Worm (Caenorhabditis elegans) whole organism, L4 larva: ENCODE data around the gene clec-26.

Source experiments
- D1046.2 ChIP-seq: fragments of 200-800 bp; sonication (Bioruptor generic); IDR thresholded peaks from 2 replicates; pipeline ENCODE4 v1.3.6; 2022; ENCODE audit warnings: missing genetic modification characterization, missing compliant biosample characterization
- F10B5.3 ChIP-seq: sonication (generic microtip); optimal IDR thresholded peaks from 2 replicates; lab custom pipeline; 2016; ENCODE audit warnings: mild to moderate bottlenecking, missing genetic modification characterization, missing compliant biosample characterization
- F44E2.7 ChIP-seq: fragments of 200-800 bp; sonication (Bioruptor generic); IDR thresholded peaks from 2 replicates; pipeline ENCODE4 v2.1.2; 2022; ENCODE audit warnings: missing genetic modification characterization, missing compliant biosample characterization
- F49E8.2 ChIP-seq: sonication (generic microtip); optimal IDR thresholded peaks from 2 replicates; lab custom pipeline; 2016; ENCODE audit warnings: missing compliant biosample characterization, mild to moderate bottlenecking, missing genetic modification characterization, borderline replicate concordance
- R02D3.7 ChIP-seq: fragments of 150-350 bp; sonication (generic microtip); optimal IDR thresholded peaks from 3 replicates; lab custom pipeline; 2014; ENCODE audit warnings: missing biosample characterization, missing genetic modification characterization
- T20F7.1 ChIP-seq: fragments of 200-800 bp; sonication (Bioruptor generic); optimal IDR thresholded peaks from 2 replicates; lab custom pipeline; 2018; ENCODE audit warnings: mild to moderate bottlenecking, missing genetic modification characterization, missing compliant biosample characterization
- T26A8.4 ChIP-seq: fragments of 200-800 bp; sonication (Bioruptor generic); IDR thresholded peaks from 2 replicates; pipeline ENCODE4 v1.3.6; 2022; ENCODE audit warnings: missing genetic modification characterization, missing compliant biosample characterization
- Y48G9A.11 ChIP-seq: fragments of 200-800 bp; sonication (Bioruptor generic); IDR thresholded peaks from 2 replicates; pipeline ENCODE4 v1.3.6; 2022; ENCODE audit warnings: missing genetic modification reagents, missing genetic modification characterization, missing compliant biosample characterization
- ZK337.2 ChIP-seq: fragments of 200-800 bp; sonication (Bioruptor generic); IDR thresholded peaks from 2 replicates; pipeline ENCODE4 v1.3.6; 2022; ENCODE audit warnings: missing genetic modification reagents, missing genetic modification characterization, missing compliant biosample characterization
- aly-2 ChIP-seq: sonication (generic microtip); optimal IDR thresholded peaks from 2 replicates; lab custom pipeline; 2018; ENCODE audit warnings: missing biosample characterization, missing genetic modification characterization
- arid-1 ChIP-seq: fragments of 200-800 bp; sonication (Bioruptor generic); conservative IDR thresholded peaks from 2 replicates; pipeline ENCODE4 v1.3.6; 2022; ENCODE audit warnings: missing genetic modification reagents, missing genetic modification characterization, missing compliant biosample characterization
- ceh-20 ChIP-seq: fragments of 200-800 bp; sonication (Bioruptor generic); IDR thresholded peaks from 2 replicates; pipeline ENCODE4 v1.3.6; 2022; ENCODE audit warnings: missing genetic modification reagents, missing genetic modification characterization, missing compliant biosample characterization
- ceh-32 ChIP-seq: sonication (generic microtip); optimal IDR thresholded peaks from 2 replicates; lab custom pipeline; 2016; ENCODE audit warnings: mild to moderate bottlenecking, missing genetic modification characterization, missing compliant biosample characterization; ENCODE audit not compliant: poor library complexity
- ceh-82 ChIP-seq: sonication (generic microtip); optimal IDR thresholded peaks from 2 replicates; lab custom pipeline; 2017; ENCODE audit warnings: missing biosample characterization, missing genetic modification characterization
- daf-16 ChIP-seq, 3 experiments: sonication (generic microtip); optimal IDR thresholded peaks; 2 replicates each; lab custom pipeline; 2016 to 2017; ENCODE audit warnings: missing genetic modification characterization in 3 of 3, missing genetic modification reagents in 3 of 3, mild to moderate bottlenecking in 2 of 3, missing compliant biosample characterization in 2 of 3, missing biosample characterization in 1 of 3, moderate library complexity in 1 of 3
- daf-19 ChIP-seq: fragments of 200-800 bp; sonication (Bioruptor generic); conservative IDR thresholded peaks from 2 replicates; pipeline ENCODE4 v1.3.6; 2022; ENCODE audit warnings: missing genetic modification characterization, missing compliant biosample characterization
- daf-8 ChIP-seq: fragments of 200-800 bp; sonication (Bioruptor generic); IDR thresholded peaks from 2 replicates; pipeline ENCODE4 v1.3.6; 2022; ENCODE audit warnings: missing genetic modification characterization, missing compliant biosample characterization
- dmd-8 ChIP-seq: fragments of 200-800 bp; sonication (Bioruptor generic); IDR thresholded peaks from 2 replicates; pipeline ENCODE4 v1.3.6; 2022; ENCODE audit warnings: missing genetic modification characterization, missing compliant biosample characterization
- dpl-1 ChIP-seq: fragments of 150-350 bp; optimal IDR thresholded peaks from 2 replicates; lab custom pipeline; 2014; ENCODE audit warnings: missing biosample characterization, missing genetic modification reagents, missing genetic modification characterization
- duxl-1 ChIP-seq: sonication (generic microtip); optimal IDR thresholded peaks from 2 replicates; lab custom pipeline; 2016; ENCODE audit warnings: mild to moderate bottlenecking, missing genetic modification characterization, moderate library complexity, missing compliant biosample characterization; ENCODE audit not compliant: poor library complexity
- hif-1 ChIP-seq, 2 experiments: sonication (generic microtip); optimal IDR thresholded peaks; 2 replicates each; lab custom pipeline; 2016 to 2017; ENCODE audit warnings: missing compliant biosample characterization in 2 of 2, missing genetic modification characterization in 2 of 2, missing genetic modification reagents in 2 of 2, missing genotype in 2 of 2, mild to moderate bottlenecking in 1 of 2
- jun-1 ChIP-seq: fragments of 150-350 bp; optimal IDR thresholded peaks from 2 replicates; lab custom pipeline; 2014; ENCODE audit warnings: missing biosample characterization, missing genetic modification reagents, missing genetic modification characterization
- lin-13 ChIP-seq: fragments of 150-350 bp; optimal IDR thresholded peaks from 2 replicates; lab custom pipeline; 2014; ENCODE audit warnings: missing biosample characterization, missing genetic modification reagents, missing genetic modification characterization
- mes-2 ChIP-seq: sonication (generic microtip); optimal IDR thresholded peaks from 2 replicates; lab custom pipeline; 2016; ENCODE audit warnings: missing genotype, mild to moderate bottlenecking, missing genetic modification characterization, missing compliant biosample characterization; ENCODE audit not compliant: poor library complexity, severe bottlenecking
- mxl-2 ChIP-seq: fragments of 200-800 bp; sonication (Bioruptor generic); conservative IDR thresholded peaks from 2 replicates; pipeline ENCODE4 v1.3.6; 2022; ENCODE audit warnings: missing genetic modification reagents, missing genetic modification characterization, missing compliant biosample characterization
- nhr-102 ChIP-seq: sonication (generic microtip); optimal IDR thresholded peaks from 2 replicates; lab custom pipeline; 2016; ENCODE audit warnings: mild to moderate bottlenecking, missing genetic modification characterization, moderate library complexity, missing compliant biosample characterization
- nhr-111 ChIP-seq: fragments of 200-800 bp; sonication (Bioruptor generic); optimal IDR thresholded peaks from 2 replicates; lab custom pipeline; 2018; ENCODE audit warnings: mild to moderate bottlenecking, missing genetic modification characterization, missing compliant biosample characterization
- nhr-25 ChIP-seq: sonication (generic microtip); optimal IDR thresholded peaks from 2 replicates; lab custom pipeline; 2017; ENCODE audit warnings: missing genetic modification characterization, mild to moderate bottlenecking, missing compliant biosample characterization, antibody characterized with exemption, moderate library complexity, borderline replicate concordance; ENCODE audit not compliant: insufficient read depth
- pha-4 ChIP-seq, 2 experiments: fragments of 150-350 bp in 1 of 2; fragments of 200-800 bp in 1 of 2; sonication (Bioruptor generic) in 1 of 2; IDR thresholded peaks in 1 of 2; optimal IDR thresholded peaks in 1 of 2; 2 replicates each; pipeline versions ENCODE4 v1.3.6 to Lab custom; 2014 to 2022; ENCODE audit warnings: missing genetic modification characterization in 2 of 2, missing genetic modification reagents in 2 of 2, missing biosample characterization in 1 of 2, missing compliant biosample characterization in 1 of 2
- set-16 ChIP-seq: fragments of 200-800 bp; sonication (Bioruptor generic); IDR thresholded peaks from 2 replicates; pipeline ENCODE4 v1.3.6; 2022; ENCODE audit warnings: missing genetic modification reagents, missing genetic modification characterization, missing compliant biosample characterization
- snpc-4 ChIP-seq: fragments of 150-350 bp; optimal IDR thresholded peaks from 2 replicates; lab custom pipeline; 2014; ENCODE audit warnings: missing biosample characterization, missing genetic modification characterization
- spr-1 ChIP-seq: sonication (generic microtip); optimal IDR thresholded peaks from 2 replicates; lab custom pipeline; 2016; ENCODE audit warnings: mild to moderate bottlenecking, missing genetic modification characterization, missing compliant biosample characterization
- tag-97 ChIP-seq: fragments of 200-800 bp; sonication (Bioruptor generic); IDR thresholded peaks from 2 replicates; pipeline ENCODE4 v1.3.6; 2022; ENCODE audit warnings: missing genetic modification characterization, missing compliant biosample characterization
- unc-62 ChIP-seq, 3 experiments: fragments of 150-350 bp in 1 of 3; sonication (generic microtip); optimal IDR thresholded peaks in 2 of 3; peaks in 1 of 3; 1 replicate in 1 of 3; 2 replicates in 2 of 3; lab custom pipeline; 2014 to 2017; ENCODE audit warnings: missing biosample characterization in 3 of 3, missing genetic modification characterization in 3 of 3, missing genetic modification reagents in 3 of 3, missing genotype in 1 of 3
- zfp-2 ChIP-seq: sonication (generic microtip); optimal IDR thresholded peaks from 2 replicates; lab custom pipeline; 2016; ENCODE audit warnings: mild to moderate bottlenecking, missing genetic modification characterization, missing compliant biosample characterization
- ztf-11 ChIP-seq: fragments of 150-350 bp; optimal IDR thresholded peaks from 2 replicates; lab custom pipeline; 2014; ENCODE audit warnings: missing biosample characterization, missing genetic modification characterization

The clec-26 gene

ce11 chrV:16884744-16885143 is 36.3 kb downstream of the clec-26 start, which contains the start of gene F09C6.13:
F09C6.13 (plus strand) TSS chrV:16885044.
- TF ChIP-seq ZK337.2 (GFP tag; lab: Robert Waterston, UW) (no peak), unc-62 (GFP tag; optimal IDR thresholded peaks at IDR 0.05 in 1 of 2; lab: Kevin White, UChicago) (peak in 1 of 2 experiments; percentile 6), unc-62 (tag; optimal IDR thresholded peaks at IDR 0.05; lab: Kevin White, UChicago) (no peak)
- TF ChIP-seq, all 104 proteins: peak for 1

DNA sequence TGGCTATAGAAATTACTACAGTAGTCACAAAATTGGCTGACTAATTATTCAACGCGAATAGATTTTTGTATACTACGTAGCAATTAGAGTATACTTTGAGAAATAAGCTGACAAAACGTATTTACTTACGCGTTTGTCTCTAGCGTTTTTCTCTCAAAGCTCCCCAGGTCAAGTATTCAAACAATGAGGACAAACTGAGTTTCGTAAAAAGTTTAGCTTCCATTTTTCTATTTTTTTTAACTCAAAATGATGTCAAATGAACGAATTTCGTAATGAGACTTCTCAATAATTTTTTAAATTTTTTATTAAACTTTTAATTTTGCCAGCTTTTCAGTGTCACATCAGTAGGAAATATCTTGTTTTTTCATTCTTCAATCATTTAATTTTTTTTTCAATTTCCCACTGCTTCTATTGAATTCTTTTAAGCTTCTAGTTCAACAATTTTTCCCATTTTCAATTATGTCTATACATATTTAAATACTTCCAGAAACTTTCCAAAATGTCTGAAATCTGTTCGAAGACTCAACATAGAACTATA is 40.4 kb downstream of the clec-26 start, which contains the start of the genes ifas-2 and fbxa-44:
Gene ifas-2, minus strand, starts transcription at position 101 of the 538 bp plus-strand sequence.
Gene fbxa-44, plus strand, starts transcription at position 488 of the 538 bp plus-strand sequence.
- no peak for TF ChIP-seq T26A8.4 (GFP tag; lab: Robert Waterston, UW)
- no peak for TF ChIP-seq T20F7.1 (GFP tag; lab: Kevin White, UChicago)
- no peak for TF ChIP-seq nhr-25
- no peak for TF ChIP-seq ceh-82
- TF ChIP-seq F10B5.3 (tag; lab: Kevin White, UChicago), result no peak
- no peak for TF ChIP-seq daf-19 (GFP tag; lab: Robert Waterston, UW)
- TF ChIP-seq nhr-111 (GFP tag; lab: Kevin White, UChicago), result no peak

DNA sequence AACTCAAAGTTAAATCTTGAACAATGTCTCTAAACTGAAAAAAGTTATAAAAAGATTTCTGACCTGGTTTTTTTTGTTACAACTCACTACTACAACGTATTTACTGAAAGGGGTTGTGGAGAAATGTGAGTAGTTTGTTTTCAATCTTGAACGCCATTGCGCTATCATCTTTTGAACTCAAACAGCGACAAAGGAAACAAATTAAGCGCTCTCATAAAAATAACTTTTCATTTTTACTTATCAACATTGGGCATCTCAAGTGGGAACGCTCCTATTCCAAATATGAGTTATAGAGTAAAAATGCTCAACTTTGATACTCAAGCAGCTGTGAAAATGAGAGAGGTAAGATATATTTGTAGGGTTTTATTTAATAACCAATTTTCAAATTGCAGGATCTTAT is 45.0 kb downstream of the clec-26 start, which contains the start of gene F09C6.15:
Gene F09C6.15, plus strand, starts transcription at position 301 of the 400 bp plus-strand sequence.
- TF ChIP-seq aly-2 (tag; lab: Kevin White, UChicago), result no peak
- TF ChIP-seq D1046.2 (GFP tag; lab: Robert Waterston, UW), result no peak
- TF ChIP-seq daf-8 (GFP tag; lab: Robert Waterston, UW), result no peak
- no peak for TF ChIP-seq F49E8.2
- TF ChIP-seq dmd-8 (GFP tag; lab: Robert Waterston, UW), result no peak
- TF ChIP-seq R02D3.7 (tag; lab: Kevin White, UChicago), result no peak
- no peak for TF ChIP-seq pha-4 (GFP tag; IDR thresholded peaks at IDR 0.05; lab: Robert Waterston, UW)
- no peak for TF ChIP-seq pha-4 (tag; optimal IDR thresholded peaks at IDR 0.05; lab: Kevin White, UChicago)
- TF ChIP-seq mes-2 (tag; lab: Kevin White, UChicago), result no peak
- no peak for TF ChIP-seq dpl-1
- no peak for TF ChIP-seq tag-97
- TF ChIP-seq F44E2.7, result no peak
- TF ChIP-seq lin-13 (GFP tag; lab: Kevin White, UChicago), result no peak
- TF ChIP-seq nhr-25, result no peak
- no peak for TF ChIP-seq ZK337.2 (GFP tag; lab: Robert Waterston, UW)
- TF ChIP-seq Y48G9A.11 (GFP tag; lab: Robert Waterston, UW), result no peak
- no peak for TF ChIP-seq ceh-32 (tag; lab: Kevin White, UChicago)
- TF ChIP-seq daf-19 (GFP tag; lab: Robert Waterston, UW), result no peak
- TF ChIP-seq nhr-102 (tag; lab: Kevin White, UChicago), result no peak

DNA sequence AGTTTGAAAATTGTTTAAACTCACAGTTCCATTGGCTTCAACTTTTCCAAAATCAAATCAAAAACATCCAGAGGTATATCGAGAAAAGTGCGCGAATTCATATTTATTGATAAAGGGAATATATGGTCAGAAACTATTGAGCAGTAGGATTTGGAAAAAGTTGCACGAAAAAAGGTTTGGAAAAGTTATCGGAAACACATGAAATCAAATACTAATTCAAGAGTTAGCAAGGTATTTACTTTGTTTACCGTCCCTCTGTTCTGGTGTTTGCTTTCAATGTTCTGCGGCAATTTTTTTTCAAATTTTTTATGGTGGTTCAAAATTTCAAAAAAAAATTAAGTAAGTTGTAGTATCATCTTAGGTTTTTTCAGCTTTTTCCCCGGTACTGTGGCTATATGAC is 50.9 kb downstream of the clec-26 start, which contains the start of gene fbxa-45:
Gene fbxa-45, minus strand, starts transcription at position 101 of the 400 bp plus-strand sequence.
- TF ChIP-seq mxl-2 (GFP tag; lab: Robert Waterston, UW) (no peak), ceh-20 (GFP tag; lab: Robert Waterston, UW) (no peak), aly-2 (tag; lab: Kevin White, UChicago) (no peak), daf-16 (GFP tag; optimal IDR thresholded peaks at IDR 0.05; lab: Kevin White, UChicago) (no peak), daf-16 (tag; optimal IDR thresholded peaks at IDR 0.05; lab: Kevin White, UChicago) (no peak), arid-1 (no peak), spr-1 (tag; lab: Kevin White, UChicago) (no peak), hif-1 (tag; optimal IDR thresholded peaks at IDR 0.05; lab: Kevin White, UChicago) (no peak), set-16 (no peak), snpc-4 (no peak), F44E2.7 (no peak), ztf-11 (no peak), duxl-1 (tag; lab: Kevin White, UChicago) (no peak), jun-1 (tag; lab: Kevin White, UChicago) (no peak), zfp-2 (tag; lab: Kevin White, UChicago) (no peak)
